Worm (Caenorhabditis elegans): ENCODE measurements around the gene osm-6.

osm-6 gene

ce11 chrV:11885939-11886338 lies 41.3 kb downstream of the osm-6 start (continued):
- TF ChIP-seq C16A3.4 (tag; optimal IDR thresholded peaks at IDR 0.05) (peak; percentile 61), elt-2 (tag; optimal IDR thresholded peaks at IDR 0.05) (peak; percentile 91), egl-27 (tag; optimal IDR thresholded peaks at IDR 0.05) (no peak), aly-2 (tag; optimal IDR thresholded peaks at IDR 0.05) (no peak), unc-62 (GFP tag; optimal IDR thresholded peaks at IDR 0.05) (no peak), pqm-1 (tag; optimal IDR thresholded peaks at IDR 0.05) (no peak), mep-1 (tag; optimal IDR thresholded peaks at IDR 0.05) (peak; percentile 43), mdl-1 (tag; optimal IDR thresholded peaks at IDR 0.05) (peak in 1 of 2 experiments; percentile 96), lsy-2 (tag; optimal IDR thresholded peaks at IDR 0.05) (peak; percentile 51 to 56), alr-1 (tag; optimal IDR thresholded peaks at IDR 0.05; ENCODE audit: borderline replicate concordance) (no peak), nhr-28 (tag; optimal IDR thresholded peaks at IDR 0.05) (no peak), grh-1 (GFP tag; IDR thresholded peaks at IDR 0.05) (peak; percentile 41; the same call in 1 of the 2 replicates), sptf-1 (tag; optimal IDR thresholded peaks at IDR 0.05) (no peak), egl-13 (tag; optimal IDR thresholded peaks at IDR 0.05) (no peak), mab-9 (GFP tag; IDR thresholded peaks at IDR 0.05) (no peak), zip-4 (GFP tag; optimal IDR thresholded peaks at IDR 0.05) (no peak), nhr-237 (tag; optimal IDR thresholded peaks at IDR 0.05) (no peak), ztf-4 (tag; optimal IDR thresholded peaks at IDR 0.05) (peak; percentile 50), swsn-7 (tag; optimal IDR thresholded peaks at IDR 0.05) (peak; percentile 62), nhr-71 (tag; optimal IDR thresholded peaks at IDR 0.05) (peak; percentile 96), jun-1 (tag; optimal IDR thresholded peaks at IDR 0.05) (peak; percentile 23), zag-1 (tag; optimal IDR thresholded peaks at IDR 0.05) (no peak), fkh-8 (tag; optimal IDR thresholded peaks at IDR 0.05) (no peak), ztf-11 (tag; optimal IDR thresholded peaks at IDR 0.05) (no peak), pag-3 (tag; optimal IDR thresholded peaks at IDR 0.05; ENCODE audit: borderline replicate concordance, insufficient read depth) (no peak), snu-23 (GFP tag; optimal IDR thresholded peaks at IDR 0.05) (peak; percentile 91), lir-3 (tag; optimal IDR thresholded peaks at IDR 0.05; ENCODE audit: poor library complexity) (peak; percentile 68), dpl-1 (GFP tag; optimal IDR thresholded peaks at IDR 0.05) (peak in 2 of 3 experiments; percentile 24 to 51), C04F5.9 (tag; optimal IDR thresholded peaks at IDR 0.05) (peak; percentile 0), dsc-1 (tag; optimal IDR thresholded peaks at IDR 0.05) (no peak), blmp-1 (tag; optimal IDR thresholded peaks at IDR 0.05) (peak; percentile 54), efl-3 (GFP tag; optimal IDR thresholded peaks at IDR 0.05) (no peak), rnt-1 (tag; optimal IDR thresholded peaks at IDR 0.05) (peak; percentile 75), ceh-8 (GFP tag; optimal IDR thresholded peaks at IDR 0.05) (no peak), skn-1 (tag; optimal IDR thresholded peaks at IDR 0.05) (no peak), lin-39 (tag; optimal IDR thresholded peaks at IDR 0.05) (peak; percentile 18), tlp-1 (tag; optimal IDR thresholded peaks at IDR 0.05) (no peak), C34B4.2 (tag; optimal IDR thresholded peaks at IDR 0.05) (no peak), nhr-77 (tag; optimal IDR thresholded peaks at IDR 0.05) (peak; percentile 36), fkh-4 (tag; optimal IDR thresholded peaks at IDR 0.05; ENCODE audit: borderline replicate concordance) (no peak), isw-1 (GFP tag; IDR thresholded peaks at IDR 0.05) (no peak)

ce11 chrV:11885087-11885486 lies 42.2 kb downstream of the osm-6 start:
- no peak for TF ChIP-seq C34B4.2 (tag; optimal IDR thresholded peaks at IDR 0.05)
- TF ChIP-seq nhr-20 (tag; optimal IDR thresholded peaks at IDR 0.05), result peak; percentile 68
- TF ChIP-seq unc-130 (tag; optimal IDR thresholded peaks at IDR 0.05), result no peak
- no peak for TF ChIP-seq ces-1 (GFP tag; optimal IDR thresholded peaks at IDR 0.05)
- peak; percentile 2 for TF ChIP-seq C16A3.4 (tag; optimal IDR thresholded peaks at IDR 0.05)
- no peak for TF ChIP-seq efl-3 (GFP tag; optimal IDR thresholded peaks at IDR 0.05)
- TF ChIP-seq elt-3 (tag; optimal IDR thresholded peaks at IDR 0.05), result no peak
- no peak for TF ChIP-seq aly-2 (tag; optimal IDR thresholded peaks at IDR 0.05)
- no peak for TF ChIP-seq hlh-17 (GFP tag; optimal IDR thresholded peaks at IDR 0.05; ENCODE audit: borderline replicate concordance)
- peak; percentile 64 for TF ChIP-seq nhr-71 (tag; optimal IDR thresholded peaks at IDR 0.05)
- no peak for TF ChIP-seq ztf-4 (tag; optimal IDR thresholded peaks at IDR 0.05)
- TF ChIP-seq ceh-63 (GFP tag; optimal IDR thresholded peaks at IDR 0.05), result no peak
- TF ChIP-seq pqm-1 (tag; optimal IDR thresholded peaks at IDR 0.05), result no peak
- no peak for TF ChIP-seq mab-9 (GFP tag; IDR thresholded peaks at IDR 0.05)
- no peak for TF ChIP-seq snpc-4 (tag; optimal IDR thresholded peaks at IDR 0.05)
- TF ChIP-seq C04F5.9 (tag; optimal IDR thresholded peaks at IDR 0.05), result no peak
- TF ChIP-seq ama-1 (optimal IDR thresholded peaks at IDR 0.05), result no peak
- peak; percentile 48 for TF ChIP-seq tbx-2 (tag; optimal IDR thresholded peaks at IDR 0.05)
- TF ChIP-seq mep-1 (tag; optimal IDR thresholded peaks at IDR 0.05), result no peak
- no peak for TF ChIP-seq unc-30 (tag; optimal IDR thresholded peaks at IDR 0.05)
- peak; percentile 27 for TF ChIP-seq nhr-90 (tag; optimal IDR thresholded peaks at IDR 0.05; ENCODE audit: poor library complexity)
- peak; percentile 42 for TF ChIP-seq nhr-85 (tag)

Data from whole organism, L1 larva.